Worm (Caenorhabditis elegans) whole organism, L4 larva: ENCODE measurements around the gene somi-1.

Source experiments
- D1046.2 ChIP-seq: fragments of 200-800 bp; sonication (Bioruptor generic); IDR thresholded peaks from 2 replicates; pipeline ENCODE4 v1.3.6; 2022; ENCODE audit warnings: missing genetic modification characterization, missing compliant biosample characterization
- T26A8.4 ChIP-seq: fragments of 200-800 bp; sonication (Bioruptor generic); IDR thresholded peaks from 2 replicates; pipeline ENCODE4 v1.3.6; 2022; ENCODE audit warnings: missing genetic modification characterization, missing compliant biosample characterization
- fos-1 ChIP-seq: fragments of 150-350 bp; optimal IDR thresholded peaks from 2 replicates; lab custom pipeline; 2014; ENCODE audit warnings: missing biosample characterization, missing genetic modification characterization
- lin-13 ChIP-seq: fragments of 150-350 bp; optimal IDR thresholded peaks from 2 replicates; lab custom pipeline; 2014; ENCODE audit warnings: missing biosample characterization, missing genetic modification reagents, missing genetic modification characterization
- madf-9 ChIP-seq: fragments of 200-800 bp; sonication (Bioruptor generic); conservative IDR thresholded peaks from 2 replicates; pipeline ENCODE4 v1.3.6; 2022; ENCODE audit warnings: missing genetic modification reagents, missing genetic modification characterization, missing compliant biosample characterization
- nhr-10 ChIP-seq: fragments of 150-350 bp; optimal IDR thresholded peaks from 2 replicates; lab custom pipeline; 2014; ENCODE audit warnings: missing biosample characterization, missing genetic modification characterization
- nhr-102 ChIP-seq: sonication (generic microtip); optimal IDR thresholded peaks from 2 replicates; lab custom pipeline; 2016; ENCODE audit warnings: mild to moderate bottlenecking, missing genetic modification characterization, moderate library complexity, missing compliant biosample characterization
- nhr-28 ChIP-seq: fragments of 150-350 bp; optimal IDR thresholded peaks from 2 replicates; lab custom pipeline; 2014; ENCODE audit warnings: missing biosample characterization, missing genetic modification characterization
- nhr-41 ChIP-seq: fragments of 200-800 bp; sonication (Bioruptor generic); IDR thresholded peaks from 2 replicates; pipeline ENCODE4 v1.3.6; 2022; ENCODE audit warnings: missing genetic modification reagents, missing genetic modification characterization, missing compliant biosample characterization
- saeg-2 ChIP-seq: fragments of 200-800 bp; sonication (Bioruptor generic); IDR thresholded peaks from 2 replicates; pipeline ENCODE4 v1.3.6; 2022; ENCODE audit warnings: missing genetic modification reagents, missing genetic modification characterization, missing compliant biosample characterization
- snpc-1.2 ChIP-seq: fragments of 200-800 bp; sonication (Bioruptor generic); IDR thresholded peaks from 2 replicates; pipeline ENCODE4 v1.3.6; 2022; ENCODE audit warnings: missing genetic modification reagents, missing genetic modification characterization, missing compliant biosample characterization
- ztf-11 ChIP-seq: fragments of 150-350 bp; optimal IDR thresholded peaks from 2 replicates; lab custom pipeline; 2014; ENCODE audit warnings: missing biosample characterization, missing genetic modification characterization
- ztf-7 ChIP-seq: fragments of 150-350 bp; optimal IDR thresholded peaks from 2 replicates; lab custom pipeline; 2014; ENCODE audit warnings: missing biosample characterization, missing genetic modification characterization

DNA sequence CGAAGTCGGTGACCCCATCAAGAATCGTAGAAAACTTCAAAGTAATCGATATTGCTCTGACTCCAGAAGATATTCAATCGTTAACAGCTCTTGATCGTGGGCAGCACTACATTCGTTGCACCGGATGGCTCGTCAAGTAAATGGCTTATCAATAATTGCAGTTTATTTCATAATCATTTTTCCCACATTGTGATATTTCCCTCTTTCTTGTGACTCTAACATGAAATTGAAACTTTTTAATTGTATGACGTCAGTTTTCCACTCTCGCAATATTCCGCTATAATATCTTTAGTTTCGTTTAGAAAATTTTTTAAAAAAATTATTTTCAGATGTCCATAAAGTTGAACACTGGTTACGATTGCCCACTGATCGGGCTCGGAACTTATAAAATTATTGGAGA, 16.7 kb upstream of the somi-1 start, which contains the start of gene F53F1.3:
- no peak for TF ChIP-seq fos-1 (tag; lab: Kevin White, UChicago)
- TF ChIP-seq ztf-11, result no peak
- TF ChIP-seq nhr-102 (tag; lab: Kevin White, UChicago), result no peak
- no peak for TF ChIP-seq saeg-2 (GFP tag; lab: Robert Waterston, UW)
- no peak for TF ChIP-seq nhr-10
- no peak for TF ChIP-seq ztf-7 (tag; lab: Kevin White, UChicago)
- TF ChIP-seq snpc-1.2, result no peak
- TF ChIP-seq lin-13, result no peak
- no peak for TF ChIP-seq nhr-41 (GFP tag; lab: Robert Waterston, UW)
- TF ChIP-seq D1046.2 (GFP tag; lab: Robert Waterston, UW), result no peak
- TF ChIP-seq madf-9 (GFP tag; lab: Robert Waterston, UW), result no peak
- no peak for TF ChIP-seq nhr-28 (tag; lab: Kevin White, UChicago)
- no peak for TF ChIP-seq T26A8.4 (GFP tag; lab: Robert Waterston, UW)
